Fruit fly (Drosophila melanogaster): ENCODE data around the gene crb.
A peak's percentile ranks its signal among the peaks of the same experiment; 100 is the strongest.

The crb gene

DNA sequence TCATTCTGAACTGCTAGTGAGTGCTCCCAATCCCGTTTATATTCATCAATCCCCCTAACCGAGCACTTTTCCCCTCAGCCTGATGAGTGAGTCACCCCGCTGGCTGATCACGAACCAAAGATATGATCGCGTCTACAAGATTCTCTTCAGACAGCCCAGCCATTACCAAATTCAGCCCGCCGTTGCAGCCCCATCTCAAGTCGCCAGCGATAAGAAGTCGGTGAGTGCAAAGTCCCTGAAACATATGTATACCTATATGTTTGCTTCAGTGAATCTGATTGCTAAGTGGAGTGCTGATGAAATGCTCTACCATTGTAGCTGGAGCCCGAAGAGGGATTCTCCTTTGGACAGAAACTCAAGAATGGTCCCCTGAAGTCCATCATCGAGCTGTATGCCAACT is 7.7 kb upstream of the crb start (continued):
- no peak for TF ChIP-seq fd59A (GFP tag; optimal IDR thresholded peaks at IDR 0.05)

dm6 chr3R:24289768-24290349 is 5.0 kb upstream of the crb start, which contains the start of the genes CG34290 and Uck:
Gene CG34290, minus strand, starts transcription at chr3R:24289818.
Gene Uck, plus strand, starts transcription at chr3R:24290172.
- no peak for TF ChIP-seq Smox (GFP tag; optimal IDR thresholded peaks at IDR 0.05)
- peak; percentile 54 for TF ChIP-seq vri (GFP tag; optimal IDR thresholded peaks at IDR 0.05)
- peak; percentile 65 for TF ChIP-seq CG1621 (tag; optimal IDR thresholded peaks at IDR 0.05)
- TF ChIP-seq Ets21C (GFP tag; optimal IDR thresholded peaks at IDR 0.05), result no peak
- TF ChIP-seq CG34406 (GFP tag; optimal IDR thresholded peaks at IDR 0.05), result peak; percentile 35
- TF ChIP-seq CG4318 (GFP tag; optimal IDR thresholded peaks at IDR 0.05), result no peak
- TF ChIP-seq Sox102F (GFP tag; optimal IDR thresholded peaks at IDR 0.05), result peak; percentile 47
- TF ChIP-seq CG11762 (GFP tag; optimal IDR thresholded peaks at IDR 0.05; ENCODE audit: insufficient read depth), result peak; percentile 18
- no peak for TF ChIP-seq CG8119 (GFP tag; IDR thresholded peaks at IDR 0.05)
- no peak for TF ChIP-seq CG8319 (GFP tag; optimal IDR thresholded peaks at IDR 0.05)
- peak; percentile 14 for TF ChIP-seq achi (GFP tag; optimal IDR thresholded peaks at IDR 0.05)
- TF ChIP-seq lz (GFP tag; optimal IDR thresholded peaks at IDR 0.05), result peak; percentile 66
- TF ChIP-seq dsx (GFP tag; optimal IDR thresholded peaks at IDR 0.05; ENCODE audit: poor library complexity, severe bottlenecking), result peak; percentile 34
- peak; percentile 53 for TF ChIP-seq CG6854 (GFP tag; optimal IDR thresholded peaks at IDR 0.05)
- peak; percentile 62 for TF ChIP-seq topi (GFP tag; optimal IDR thresholded peaks at IDR 0.05)
- no peak for TF ChIP-seq dac (GFP tag; optimal IDR thresholded peaks at IDR 0.05)
- peak; percentile 41 for TF ChIP-seq net (GFP tag; optimal IDR thresholded peaks at IDR 0.05)
- peak; percentile 6 for TF ChIP-seq CG11902 (GFP tag; optimal IDR thresholded peaks at IDR 0.05)
- TF ChIP-seq CG10631 (GFP tag; optimal IDR thresholded peaks at IDR 0.05), result peak; percentile 6
- peak; percentile 48 for TF ChIP-seq CG6792 (GFP tag; optimal IDR thresholded peaks at IDR 0.05)
- peak; percentile 51 for TF ChIP-seq CG6808 (GFP tag; optimal IDR thresholded peaks at IDR 0.05)
- TF ChIP-seq CG9139 (GFP tag; optimal IDR thresholded peaks at IDR 0.05), result peak; percentile 61
- TF ChIP-seq Lpt (GFP tag; optimal IDR thresholded peaks at IDR 0.05), result no peak
- peak; percentile 79 for TF ChIP-seq fkh (GFP tag; optimal IDR thresholded peaks at IDR 0.05)
- TF ChIP-seq CG32006 (GFP tag; optimal IDR thresholded peaks at IDR 0.05), result no peak
- no peak for TF ChIP-seq CG16779 (tag; optimal IDR thresholded peaks at IDR 0.05)
- peak; percentile 74 for TF ChIP-seq esn (GFP tag; optimal IDR thresholded peaks at IDR 0.05)
- TF ChIP-seq salr (GFP tag; optimal IDR thresholded peaks at IDR 0.05), result peak in 1 of 2 experiments; percentile 74
- TF ChIP-seq svp (GFP tag), result peak; percentile 75
- peak; percentile 33 for TF ChIP-seq spab (GFP tag; optimal IDR thresholded peaks at IDR 0.05)
- peak; percentile 51 for TF ChIP-seq CG31627 (GFP tag; optimal IDR thresholded peaks at IDR 0.05)
- peak; percentile 76 for TF ChIP-seq CG3919 (GFP tag; optimal IDR thresholded peaks at IDR 0.05)
- no peak for TF ChIP-seq CG11294 (GFP tag; IDR thresholded peaks at IDR 0.05)
- no peak for TF ChIP-seq Hr39 (GFP tag; optimal IDR thresholded peaks at IDR 0.05)
- TF ChIP-seq Sox15 (GFP tag; optimal IDR thresholded peaks at IDR 0.05), result no peak
- peak; percentile 50 for TF ChIP-seq Eip75B (GFP tag; optimal IDR thresholded peaks at IDR 0.05)
- peak; percentile 52 for TF ChIP-seq CG10669 (GFP tag; optimal IDR thresholded peaks at IDR 0.05)
- peak; percentile 60 for TF ChIP-seq cyc (GFP tag; optimal IDR thresholded peaks at IDR 0.05)
- TF ChIP-seq Eip78C (GFP tag), result peak; percentile 76
- peak; percentile 39 for TF ChIP-seq CG3032 (tag; optimal IDR thresholded peaks at IDR 0.05)
- no peak for TF ChIP-seq Gug (GFP tag; IDR thresholded peaks at IDR 0.05)
- TF ChIP-seq Hr4 (GFP tag; optimal IDR thresholded peaks at IDR 0.05), result peak; percentile 14
- TF ChIP-seq ss (GFP tag; optimal IDR thresholded peaks at IDR 0.05), result peak in 1 of 2 experiments; percentile 73
- peak; percentile 27 for TF ChIP-seq CG8632 (GFP tag; optimal IDR thresholded peaks at IDR 0.05)
- TF ChIP-seq fd85E (GFP tag; optimal IDR thresholded peaks at IDR 0.05), result no peak
- TF ChIP-seq CG7368 (GFP tag; optimal IDR thresholded peaks at IDR 0.05), result peak; percentile 40
- no peak for TF ChIP-seq Met (GFP tag; optimal IDR thresholded peaks at IDR 0.05)
- TF ChIP-seq acj6 (GFP tag; optimal IDR thresholded peaks at IDR 0.05), result peak; percentile 46
- peak; percentile 28 for TF ChIP-seq Ets96B (tag; optimal IDR thresholded peaks at IDR 0.05)

Data from whole organism, prepupa.